Worm (Caenorhabditis elegans): Measurements from ENCODE around the gene M03D4.4.
A peak's percentile ranks its signal among the peaks of the same experiment; 100 is the strongest.

ce11 chrIV:6117741-6118265 lies 9.3 kb downstream of the M03D4.4 start, which contains the start of gene zen-4:
- TF ChIP-seq T22C8.4 (GFP tag; IDR thresholded peaks at IDR 0.05) (no peak), ztf-29 (GFP tag; IDR thresholded peaks at IDR 0.05) (no peak), med-1 (GFP tag; optimal IDR thresholded peaks at IDR 0.05; ENCODE audit: insufficient read depth) (no peak), flt-1 (GFP tag; IDR thresholded peaks at IDR 0.05) (0 out of 2 replicates have a peak, but pooled peaks have one; percentile 49), tab-1 (GFP tag; IDR thresholded peaks at IDR 0.05) (no peak), ztf-23 (GFP tag; IDR thresholded peaks at IDR 0.05) (no peak), ref-1 (GFP tag; conservative IDR thresholded peaks at IDR 0.05) (no peak), cog-1 (tag; optimal IDR thresholded peaks at IDR 0.05) (no peak)

Data from whole organism, midembryonic.